Worm (Caenorhabditis elegans) whole organism, young adult: Measurements from ENCODE around the gene B0336.13.
A peak's percentile ranks its signal among the peaks of the same experiment; 100 is the strongest.

Experiments
- B0336.3 ChIP-seq: fragments of 200-800 bp; sonication (Bioruptor generic); IDR thresholded peaks from 2 replicates; pipeline ENCODE4 v1.3.6; 2022; ENCODE audit warnings: missing genetic modification characterization, missing compliant biosample characterization
- C06A6.2 ChIP-seq: fragments of 200-800 bp; sonication (Bioruptor generic); conservative IDR thresholded peaks from 2 replicates; pipeline ENCODE4 v1.3.6; 2022; ENCODE audit warnings: missing genetic modification characterization, missing compliant biosample characterization
- C17E4.6 ChIP-seq: fragments of 200-800 bp; sonication (Bioruptor generic); IDR thresholded peaks from 2 replicates; pipeline ENCODE4 v1.3.6; 2022; ENCODE audit warnings: missing genetic modification reagents, missing genetic modification characterization, missing compliant biosample characterization
- F10E7.11 ChIP-seq: sonication (generic microtip); optimal IDR thresholded peaks from 2 replicates; lab custom pipeline; 2017; ENCODE audit warnings: mild to moderate bottlenecking, missing genetic modification characterization, moderate library complexity, missing compliant biosample characterization
- F33H1.4 ChIP-seq: fragments of 200-800 bp; sonication (Bioruptor generic); IDR thresholded peaks from 2 replicates; pipeline ENCODE4 v1.3.6; 2022; ENCODE audit warnings: missing genetic modification reagents, missing genetic modification characterization, missing compliant biosample characterization
- F37B4.10 ChIP-seq: fragments of 200-800 bp; sonication (Bioruptor generic); IDR thresholded peaks from 2 replicates; pipeline ENCODE4 v1.3.6; 2022; ENCODE audit warnings: missing genetic modification characterization, missing compliant biosample characterization
- F49E8.2 ChIP-seq: sonication (generic microtip); optimal IDR thresholded peaks from 3 replicates; lab custom pipeline; 2017; ENCODE audit warnings: missing genetic modification characterization, mild to moderate bottlenecking, missing compliant biosample characterization, antibody characterized with exemption, moderate library complexity; ENCODE audit not compliant: insufficient read depth
- F52B5.7 ChIP-seq: sonication (generic microtip); optimal IDR thresholded peaks from 2 replicates; lab custom pipeline; 2016; ENCODE audit warnings: mild to moderate bottlenecking, missing genetic modification characterization, missing compliant biosample characterization
- K11D2.4 ChIP-seq: fragments of 200-800 bp; sonication (Bioruptor generic); IDR thresholded peaks from 2 replicates; pipeline ENCODE4 v1.3.6; 2022; ENCODE audit warnings: missing genetic modification reagents, missing genetic modification characterization, missing compliant biosample characterization
- Y53G8AR.9 ChIP-seq: fragments of 200-800 bp; sonication (Bioruptor generic); conservative IDR thresholded peaks from 2 replicates; pipeline ENCODE4 v1.3.6; 2022; ENCODE audit warnings: missing genetic modification reagents, missing genetic modification characterization, missing compliant biosample characterization
- Y79H2A.3 ChIP-seq: fragments of 200-800 bp; sonication (Bioruptor generic); conservative IDR thresholded peaks from 2 replicates; pipeline ENCODE4 v1.3.6; 2022; ENCODE audit warnings: missing genetic modification reagents, missing genetic modification characterization, missing compliant biosample characterization
- ZK185.1 ChIP-seq: sonication (generic microtip); optimal IDR thresholded peaks from 2 replicates; lab custom pipeline; 2016; ENCODE audit warnings: mild to moderate bottlenecking, missing genetic modification characterization, missing compliant biosample characterization; ENCODE audit not compliant: poor library complexity, severe bottlenecking
- ama-1 ChIP-seq, 3 experiments: fragments of 150-350 bp in 1 of 3; sonication (generic microtip) in 2 of 3; optimal IDR thresholded peaks; 2 replicates each; lab custom pipeline; 2014 to 2018; ENCODE audit warnings: missing biosample characterization in 2 of 3, missing genetic modification characterization in 2 of 3, missing genetic modification reagents in 2 of 3
- aptf-3 ChIP-seq: fragments of 200-800 bp; sonication (Bioruptor generic); IDR thresholded peaks from 2 replicates; pipeline ENCODE4 v1.3.6; 2022; ENCODE audit warnings: missing genetic modification characterization, missing compliant biosample characterization
- athp-1 ChIP-seq: sonication (generic microtip); optimal IDR thresholded peaks from 2 replicates; lab custom pipeline; 2017; ENCODE audit warnings: mild to moderate bottlenecking, missing genetic modification characterization, missing compliant biosample characterization
- attf-3 ChIP-seq: fragments of 200-800 bp; sonication (Bioruptor generic); conservative IDR thresholded peaks from 2 replicates; pipeline ENCODE4 v1.3.6; 2022; ENCODE audit warnings: missing genetic modification reagents, missing genetic modification characterization, missing compliant biosample characterization
- attf-5 ChIP-seq: fragments of 200-800 bp; sonication (Bioruptor generic); optimal IDR thresholded peaks from 2 replicates; lab custom pipeline; 2018; ENCODE audit warnings: mild to moderate bottlenecking, missing genetic modification characterization, missing compliant biosample characterization
- attf-6 ChIP-seq: fragments of 200-800 bp; sonication (Bioruptor generic); IDR thresholded peaks from 2 replicates; pipeline ENCODE4 v1.3.6; 2022; ENCODE audit warnings: missing genetic modification reagents, missing genetic modification characterization, missing compliant biosample characterization
- bed-1 ChIP-seq: fragments of 200-800 bp; sonication (Bioruptor generic); IDR thresholded peaks from 2 replicates; pipeline ENCODE4 v1.3.6; 2022; ENCODE audit warnings: missing genetic modification reagents, missing genetic modification characterization, missing compliant biosample characterization
- cebp-1 ChIP-seq, 2 experiments: fragments of 200-800 bp in 1 of 2; sonication (Bioruptor generic) in 1 of 2; sonication (generic microtip) in 1 of 2; IDR thresholded peaks in 1 of 2; optimal IDR thresholded peaks in 1 of 2; 2 replicates each; pipeline versions ENCODE4 v1.3.6 to Lab custom; 2017 to 2022; ENCODE audit warnings: missing compliant biosample characterization in 2 of 2, missing genetic modification characterization in 2 of 2, mild to moderate bottlenecking in 1 of 2, missing genetic modification reagents in 1 of 2, moderate library complexity in 1 of 2
- chd-7 ChIP-seq: sonication (generic microtip); optimal IDR thresholded peaks from 2 replicates; lab custom pipeline; 2016; ENCODE audit warnings: mild to moderate bottlenecking, missing genetic modification characterization, moderate library complexity, missing compliant biosample characterization
- dox-1 ChIP-seq: fragments of 200-800 bp; sonication (Bioruptor generic); IDR thresholded peaks from 2 replicates; pipeline ENCODE4 v1.3.6; 2022; ENCODE audit warnings: missing genetic modification reagents, missing genetic modification characterization, missing compliant biosample characterization
- efl-1 ChIP-seq: fragments of 150-350 bp; optimal IDR thresholded peaks from 2 replicates; lab custom pipeline; 2014; ENCODE audit warnings: missing biosample characterization, missing genetic modification reagents, missing genetic modification characterization
- egl-44 ChIP-seq: fragments of 200-800 bp; sonication (Bioruptor generic); IDR thresholded peaks from 2 replicates; pipeline ENCODE4 v1.3.6; 2022; ENCODE audit warnings: missing genetic modification reagents, missing genetic modification characterization, missing compliant biosample characterization
- hlh-26 ChIP-seq: fragments of 200-800 bp; sonication (Bioruptor generic); conservative IDR thresholded peaks from 2 replicates; pipeline ENCODE4 v1.3.6; 2022; ENCODE audit warnings: missing genetic modification reagents, missing genetic modification characterization, missing compliant biosample characterization
- let-526 ChIP-seq: fragments of 200-800 bp; sonication (Bioruptor generic); IDR thresholded peaks from 2 replicates; pipeline ENCODE4 v1.3.6; 2022; ENCODE audit warnings: missing genetic modification reagents, missing genetic modification characterization, missing compliant biosample characterization
- let-607 ChIP-seq, 2 experiments: fragments of 200-800 bp in 1 of 2; sonication (Bioruptor generic) in 1 of 2; sonication (generic microtip) in 1 of 2; optimal IDR thresholded peaks; 2 replicates each; lab custom pipeline; 2016 to 2018; ENCODE audit warnings: mild to moderate bottlenecking in 2 of 2, missing compliant biosample characterization in 2 of 2, missing genetic modification characterization in 2 of 2, moderate library complexity in 2 of 2, missing genotype in 1 of 2
- lin-35 ChIP-seq, 3 experiments: fragments of 150-350 bp in 2 of 3; sonication (generic microtip) in 1 of 3; optimal IDR thresholded peaks; 2 replicates each; lab custom pipeline; 2014 to 2018; ENCODE audit warnings: missing biosample characterization in 3 of 3, missing genetic modification characterization in 3 of 3, missing genetic modification reagents in 3 of 3
- lin-40 ChIP-seq: sonication (generic microtip); optimal IDR thresholded peaks from 2 replicates; lab custom pipeline; 2016; ENCODE audit warnings: missing genetic modification characterization, mild to moderate bottlenecking, missing compliant biosample characterization, missing genotype, missing genetic modification reagents
- lin-54 ChIP-seq: fragments of 200-800 bp; sonication (Bioruptor generic); optimal IDR thresholded peaks from 2 replicates; lab custom pipeline; 2018; ENCODE audit warnings: mild to moderate bottlenecking, missing genetic modification characterization, missing compliant biosample characterization
- madf-10 ChIP-seq: sonication (generic microtip); optimal IDR thresholded peaks from 2 replicates; lab custom pipeline; 2016; ENCODE audit warnings: mild to moderate bottlenecking, missing genetic modification characterization, missing compliant biosample characterization
- madf-3 ChIP-seq: fragments of 200-800 bp; sonication (Bioruptor generic); IDR thresholded peaks from 2 replicates; pipeline ENCODE4 v1.3.6; 2022; ENCODE audit warnings: missing genetic modification reagents, missing genetic modification characterization, missing compliant biosample characterization
- nfyb-1 ChIP-seq: fragments of 200-800 bp; sonication (Bioruptor generic); IDR thresholded peaks from 2 replicates; pipeline ENCODE4 v1.3.6; 2022; ENCODE audit warnings: missing genetic modification reagents, missing genetic modification characterization, missing compliant biosample characterization
- nhr-27 ChIP-seq: fragments of 200-800 bp; sonication (Bioruptor generic); optimal IDR thresholded peaks from 2 replicates; lab custom pipeline; 2018; ENCODE audit warnings: mild to moderate bottlenecking, missing genetic modification characterization, moderate library complexity, missing compliant biosample characterization
- nhr-80 ChIP-seq: sonication (generic microtip); optimal IDR thresholded peaks from 2 replicates; lab custom pipeline; 2016; ENCODE audit warnings: missing genetic modification characterization, missing compliant biosample characterization
- rec-8 ChIP-seq, 2 experiments: sonication (generic microtip); optimal IDR thresholded peaks; 2 replicates each; lab custom pipeline; 2016; ENCODE audit warnings: mild to moderate bottlenecking in 2 of 2, missing genetic modification characterization in 2 of 2, missing genetic modification reagents in 2 of 2, missing genotype in 2 of 2, missing biosample characterization in 1 of 2, missing compliant biosample characterization in 1 of 2, moderate library complexity in 1 of 2
- sdz-38 ChIP-seq: sonication (generic microtip); optimal IDR thresholded peaks from 2 replicates; lab custom pipeline; 2016; ENCODE audit warnings: missing genotype, missing genetic modification characterization, missing compliant biosample characterization
- snpc-3.4 ChIP-seq: sonication (generic microtip); optimal IDR thresholded peaks from 2 replicates; lab custom pipeline; 2017; ENCODE audit warnings: missing genetic modification characterization, mild to moderate bottlenecking, missing compliant biosample characterization, antibody characterized with exemption, moderate library complexity, missing genotype, missing genetic modification reagents
- sptf-2 ChIP-seq: fragments of 200-800 bp; sonication (Bioruptor generic); optimal IDR thresholded peaks from 2 replicates; lab custom pipeline; 2018; ENCODE audit warnings: mild to moderate bottlenecking, missing genetic modification characterization, missing compliant biosample characterization
- tbp1 ChIP-seq: fragments of 200-800 bp; sonication (Bioruptor generic); optimal IDR thresholded peaks from 2 replicates; lab custom pipeline; 2018; ENCODE audit warnings: mild to moderate bottlenecking, missing genetic modification characterization, missing compliant biosample characterization
- tbx-9 ChIP-seq: sonication (generic microtip); optimal IDR thresholded peaks from 2 replicates; lab custom pipeline; 2016; ENCODE audit warnings: borderline replicate concordance, missing genetic modification characterization, inconsistent platforms, missing compliant biosample characterization
- unc-130 ChIP-seq: sonication (generic microtip); optimal IDR thresholded peaks from 2 replicates; lab custom pipeline; 2016; ENCODE audit warnings: missing genetic modification reagents, missing genetic modification characterization, missing compliant biosample characterization
- ztf-18 ChIP-seq: sonication (generic microtip); optimal IDR thresholded peaks from 2 replicates; lab custom pipeline; 2016; ENCODE audit warnings: missing genotype, mild to moderate bottlenecking, missing genetic modification characterization, missing compliant biosample characterization
- ztf-26 ChIP-seq: sonication (generic microtip); optimal IDR thresholded peaks from 2 replicates; lab custom pipeline; 2017; ENCODE audit warnings: missing genetic modification characterization, missing compliant biosample characterization
- ztf-28 ChIP-seq: fragments of 200-800 bp; sonication (Bioruptor generic); IDR thresholded peaks from 2 replicates; pipeline ENCODE4 v1.3.6; 2022; ENCODE audit warnings: missing genetic modification reagents, missing genetic modification characterization, missing compliant biosample characterization

The B0336.13 gene

DNA sequence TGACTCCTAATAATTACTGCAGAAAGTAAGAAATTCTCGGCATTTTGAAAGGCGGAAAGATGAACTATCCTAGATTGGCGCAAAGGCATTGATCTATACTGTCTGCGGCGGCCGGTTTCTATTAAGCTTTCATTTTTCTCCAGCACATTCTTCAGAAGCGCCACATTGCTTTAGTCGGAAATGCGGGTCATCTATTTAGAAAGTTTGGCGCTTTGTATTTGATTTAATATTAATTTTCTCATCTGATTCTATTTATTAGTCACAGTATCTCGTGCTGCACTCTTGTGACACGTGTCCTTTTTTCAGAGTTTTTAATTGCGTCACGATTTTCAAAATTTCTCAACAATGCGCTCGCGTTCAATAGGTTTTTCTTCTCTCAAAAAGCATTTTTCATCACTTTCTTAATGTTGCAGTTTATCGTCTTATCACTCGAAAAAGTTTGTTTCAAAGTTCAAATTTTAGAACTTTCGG lies 21.2 kb downstream of the B0336.13 start (continued):
- TF ChIP-seq efl-1 = peak; percentile 1
- no peak for TF ChIP-seq sdz-38 (tag; lab: Kevin White, UChicago)
- TF ChIP-seq snpc-3.4 = peak; percentile 50
- no peak for TF ChIP-seq bed-1 (GFP tag; lab: Robert Waterston, UW)
- no peak for TF ChIP-seq ama-1 (optimal IDR thresholded peaks at IDR 0.05; lab: Kevin White, UChicago)
- no peak for TF ChIP-seq ama-1 (GFP tag; optimal IDR thresholded peaks at IDR 0.05; lab: Kevin White, UChicago)
- no peak for TF ChIP-seq F33H1.4 (GFP tag; lab: Robert Waterston, UW)
- TF ChIP-seq nfyb-1 (GFP tag; lab: Robert Waterston, UW) = 0 out of 2 replicates have a peak, but pooled peaks have one; percentile 11
- TF ChIP-seq dox-1 = no peak
- no peak for TF ChIP-seq nhr-80
- no peak for TF ChIP-seq let-526
- peak; percentile 64; the same call in 1 of the 2 replicates for TF ChIP-seq Y53G8AR.9 (GFP tag; lab: Robert Waterston, UW)
- no peak for TF ChIP-seq tbx-9 (tag; lab: Kevin White, UChicago)
- TF ChIP-seq let-607 (tag; optimal IDR thresholded peaks at IDR 0.05; lab: Kevin White, UChicago) = peak in 1 of 2 experiments; percentile 90
- no peak for TF ChIP-seq Y79H2A.3
- TF ChIP-seq hlh-26 = no peak

DNA sequence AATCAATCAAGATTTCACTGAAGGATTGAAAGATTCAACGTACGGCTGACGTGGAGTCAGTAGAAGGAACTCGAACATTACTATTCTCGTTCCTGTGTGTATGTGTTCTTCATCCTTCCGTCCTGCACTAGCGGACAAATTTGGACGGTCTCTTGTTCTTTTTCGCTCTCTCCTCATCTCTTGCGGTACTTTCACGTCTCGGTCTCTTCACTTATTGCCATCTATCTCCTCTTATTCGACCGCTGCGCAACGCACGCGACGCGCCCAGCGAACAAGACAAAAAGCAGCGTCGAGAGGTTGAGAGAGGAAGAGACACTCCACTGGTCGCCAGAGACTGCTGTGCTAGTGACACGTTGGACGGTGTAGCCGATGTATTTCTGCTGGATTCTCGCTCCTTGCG lies 21.6 kb downstream of the B0336.13 start:
- TF ChIP-seq unc-130 (GFP tag; lab: Kevin White, UChicago) = no peak
- TF ChIP-seq K11D2.4 (GFP tag; lab: Robert Waterston, UW) = no peak
- TF ChIP-seq ztf-28 (GFP tag; lab: Robert Waterston, UW) = 0 out of 2 replicates have a peak, but pooled peaks have one; percentile 26
- no peak for TF ChIP-seq hlh-26
- TF ChIP-seq aptf-3 (GFP tag; lab: Robert Waterston, UW) = no peak
- peak; percentile 40 for TF ChIP-seq F10E7.11 (tag; lab: Kevin White, UChicago)
- TF ChIP-seq attf-6 (GFP tag; lab: Robert Waterston, UW) = 0 out of 2 replicates have a peak, but pooled peaks have one; percentile 26
- TF ChIP-seq C06A6.2 = no peak
- TF ChIP-seq rec-8 (tag; optimal IDR thresholded peaks at IDR 0.05; lab: Kevin White, UChicago) = no peak
- TF ChIP-seq lin-54 (GFP tag; lab: Kevin White, UChicago) = peak; percentile 1
- TF ChIP-seq B0336.3 (GFP tag; lab: Robert Waterston, UW) = peak; percentile 36; the same call in 1 of the 2 replicates
- TF ChIP-seq chd-7 (tag; lab: Kevin White, UChicago) = peak; percentile 11
- TF ChIP-seq nhr-27 = peak; percentile 16
- no peak for TF ChIP-seq sptf-2
- TF ChIP-seq nhr-80 = peak; percentile 79
- TF ChIP-seq F52B5.7 (tag; lab: Kevin White, UChicago) = no peak
- TF ChIP-seq madf-10 = peak; percentile 69
- peak; percentile 45 for TF ChIP-seq tbp1 (GFP tag; lab: Kevin White, UChicago)
- no peak for TF ChIP-seq F49E8.2 (tag; lab: Kevin White, UChicago)
- peak; percentile 41 for TF ChIP-seq ZK185.1 (tag; lab: Kevin White, UChicago)
- TF ChIP-seq egl-44 = no peak
- TF ChIP-seq snpc-3.4 = no peak
- TF ChIP-seq dox-1 = peak; percentile 33; the same call in 1 of the 2 replicates
- peak; percentile 81 for TF ChIP-seq ztf-26
- TF ChIP-seq F37B4.10 (GFP tag; lab: Robert Waterston, UW) = no peak
- peak; percentile 17 for TF ChIP-seq ztf-18 (tag; lab: Kevin White, UChicago)
- peak; percentile 47 for TF ChIP-seq lin-40 (tag; lab: Kevin White, UChicago)
- TF ChIP-seq let-607 (tag; optimal IDR thresholded peaks at IDR 0.05; lab: Kevin White, UChicago) = peak; percentile 69 to 79
- TF ChIP-seq C17E4.6 (GFP tag; lab: Robert Waterston, UW) = no peak
- no peak for TF ChIP-seq cebp-1 (GFP tag; IDR thresholded peaks at IDR 0.05; lab: Robert Waterston, UW)
- peak; percentile 52 for TF ChIP-seq cebp-1 (tag; optimal IDR thresholded peaks at IDR 0.05; lab: Kevin White, UChicago)
- TF ChIP-seq athp-1 (tag; lab: Kevin White, UChicago) = no peak
- TF ChIP-seq attf-3 (GFP tag; lab: Robert Waterston, UW) = no peak
- TF ChIP-seq lin-35 (GFP tag; optimal IDR thresholded peaks at IDR 0.05; lab: Kevin White, UChicago) = peak in 1 of 3 experiments; percentile 44
- peak; percentile 65; the same call in 1 of the 2 replicates for TF ChIP-seq madf-3
- peak; percentile 51 for TF ChIP-seq attf-5 (GFP tag; lab: Kevin White, UChicago)
